Fruit fly (Drosophila melanogaster): ENCODE measurements around the gene CG13813.

DNA sequence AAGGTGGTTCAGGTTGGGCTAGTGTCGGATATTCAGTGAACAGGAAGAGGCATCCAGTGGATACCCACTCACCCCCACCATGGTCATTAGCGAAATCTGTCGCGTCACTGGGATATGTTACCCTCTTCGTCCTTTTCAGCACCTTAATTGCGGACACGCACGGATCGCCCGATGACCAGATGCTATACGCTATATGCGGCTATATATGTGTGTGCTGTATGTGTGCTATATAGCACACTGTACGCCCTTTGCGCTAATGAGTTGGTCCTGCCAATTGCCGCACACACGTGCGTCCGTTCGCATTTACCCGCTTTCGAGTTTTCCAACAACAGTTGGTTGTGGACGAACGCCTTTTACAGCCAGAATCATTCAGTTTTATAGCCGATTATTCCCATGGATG lies 49.8 kb downstream of the CG13813 start:
- TF ChIP-seq CG1620 (GFP tag; optimal IDR thresholded peaks at IDR 0.05) (no peak), Hr96 (GFP tag; optimal IDR thresholded peaks at IDR 0.05) (no peak), Crg-1 (GFP tag; optimal IDR thresholded peaks at IDR 0.05) (no peak), bab1 (GFP tag; optimal IDR thresholded peaks at IDR 0.05) (no peak), ovo (GFP tag; optimal IDR thresholded peaks at IDR 0.05) (no peak), CG12768 (GFP tag; optimal IDR thresholded peaks at IDR 0.05) (no peak), cnc (optimal IDR thresholded peaks at IDR 0.05) (no peak), CG7045 (GFP tag; optimal IDR thresholded peaks at IDR 0.05) (no peak), CG7101 (tag; optimal IDR thresholded peaks at IDR 0.05) (no peak), tj (GFP tag; optimal IDR thresholded peaks at IDR 0.05) (no peak), pad (GFP tag; optimal IDR thresholded peaks at IDR 0.05) (no peak)

Data from whole organism, adult.